Worm (Caenorhabditis elegans) whole organism, L4 larva: ENCODE measurements around the gene F14D2.8.

Experiments used
- F10B5.3 ChIP-seq: sonication (generic microtip); optimal IDR thresholded peaks from 2 replicates; lab custom pipeline; 2016; ENCODE audit warnings: mild to moderate bottlenecking, missing genetic modification characterization, missing compliant biosample characterization
- F44E2.7 ChIP-seq: fragments of 200-800 bp; sonication (Bioruptor generic); IDR thresholded peaks from 2 replicates; pipeline ENCODE4 v2.1.2; 2022; ENCODE audit warnings: missing genetic modification characterization, missing compliant biosample characterization
- R02D3.7 ChIP-seq: fragments of 150-350 bp; sonication (generic microtip); optimal IDR thresholded peaks from 3 replicates; lab custom pipeline; 2014; ENCODE audit warnings: missing biosample characterization, missing genetic modification characterization
- T20F7.1 ChIP-seq: fragments of 200-800 bp; sonication (Bioruptor generic); optimal IDR thresholded peaks from 2 replicates; lab custom pipeline; 2018; ENCODE audit warnings: mild to moderate bottlenecking, missing genetic modification characterization, missing compliant biosample characterization
- T26A8.4 ChIP-seq: fragments of 200-800 bp; sonication (Bioruptor generic); IDR thresholded peaks from 2 replicates; pipeline ENCODE4 v1.3.6; 2022; ENCODE audit warnings: missing genetic modification characterization, missing compliant biosample characterization
- Y105C5A.15 ChIP-seq: fragments of 200-800 bp; sonication (Bioruptor generic); IDR thresholded peaks from 2 replicates; pipeline ENCODE4 v1.3.6; 2022; ENCODE audit warnings: missing genetic modification characterization, missing compliant biosample characterization
- Y5F2A.4 ChIP-seq: fragments of 200-800 bp; sonication (Bioruptor generic); optimal IDR thresholded peaks from 2 replicates; lab custom pipeline; 2018; ENCODE audit warnings: mild to moderate bottlenecking, missing genetic modification characterization, missing compliant biosample characterization
- ZK546.5 ChIP-seq, 2 experiments: sonication (generic microtip); optimal IDR thresholded peaks; 2 replicates each; lab custom pipeline; 2017; ENCODE audit warnings: missing biosample characterization in 2 of 2, missing genetic modification characterization in 2 of 2
- arid-1 ChIP-seq: fragments of 200-800 bp; sonication (Bioruptor generic); conservative IDR thresholded peaks from 2 replicates; pipeline ENCODE4 v1.3.6; 2022; ENCODE audit warnings: missing genetic modification reagents, missing genetic modification characterization, missing compliant biosample characterization
- attf-4 ChIP-seq: sonication (generic microtip); optimal IDR thresholded peaks from 3 replicates; lab custom pipeline; 2017; ENCODE audit warnings: missing biosample characterization, missing genetic modification characterization
- ceh-28 ChIP-seq: fragments of 150-350 bp; optimal IDR thresholded peaks from 2 replicates; lab custom pipeline; 2014; ENCODE audit warnings: missing biosample characterization, missing genetic modification reagents, missing genetic modification characterization
- ceh-62 ChIP-seq: sonication (generic microtip); optimal IDR thresholded peaks from 2 replicates; lab custom pipeline; 2017; ENCODE audit warnings: missing biosample characterization, missing genetic modification characterization
- ces-1 ChIP-seq: fragments of 150-350 bp; sonication (generic microtip); optimal IDR thresholded peaks from 4 replicates; lab custom pipeline; 2014; ENCODE audit warnings: missing biosample characterization, missing genetic modification reagents, missing genetic modification characterization
- daf-12 ChIP-seq: fragments of 150-350 bp; optimal IDR thresholded peaks from 2 replicates; lab custom pipeline; 2014; ENCODE audit warnings: missing biosample characterization, missing genetic modification reagents, missing genetic modification characterization
- daf-19 ChIP-seq: fragments of 200-800 bp; sonication (Bioruptor generic); conservative IDR thresholded peaks from 2 replicates; pipeline ENCODE4 v1.3.6; 2022; ENCODE audit warnings: missing genetic modification characterization, missing compliant biosample characterization
- daf-8 ChIP-seq: fragments of 200-800 bp; sonication (Bioruptor generic); IDR thresholded peaks from 2 replicates; pipeline ENCODE4 v1.3.6; 2022; ENCODE audit warnings: missing genetic modification characterization, missing compliant biosample characterization
- dmd-8 ChIP-seq: fragments of 200-800 bp; sonication (Bioruptor generic); IDR thresholded peaks from 2 replicates; pipeline ENCODE4 v1.3.6; 2022; ENCODE audit warnings: missing genetic modification characterization, missing compliant biosample characterization
- dpl-1 ChIP-seq: fragments of 150-350 bp; optimal IDR thresholded peaks from 2 replicates; lab custom pipeline; 2014; ENCODE audit warnings: missing biosample characterization, missing genetic modification reagents, missing genetic modification characterization
- dve-1 ChIP-seq: sonication (generic microtip); optimal IDR thresholded peaks from 2 replicates; lab custom pipeline; 2017; ENCODE audit warnings: antibody characterized with exemption, mild to moderate bottlenecking, missing genetic modification characterization, missing compliant biosample characterization; ENCODE audit not compliant: insufficient read depth
- gei-8 ChIP-seq: fragments of 200-800 bp; sonication (Bioruptor generic); optimal IDR thresholded peaks from 2 replicates; lab custom pipeline; 2018; ENCODE audit warnings: mild to moderate bottlenecking, missing genetic modification characterization, missing compliant biosample characterization
- hif-1 ChIP-seq, 2 experiments: sonication (generic microtip); optimal IDR thresholded peaks; 2 replicates each; lab custom pipeline; 2016 to 2017; ENCODE audit warnings: missing compliant biosample characterization in 2 of 2, missing genetic modification characterization in 2 of 2, missing genetic modification reagents in 2 of 2, missing genotype in 2 of 2, mild to moderate bottlenecking in 1 of 2
- jun-1 ChIP-seq: fragments of 150-350 bp; optimal IDR thresholded peaks from 2 replicates; lab custom pipeline; 2014; ENCODE audit warnings: missing biosample characterization, missing genetic modification reagents, missing genetic modification characterization
- lin-1 ChIP-seq: fragments of 200-800 bp; sonication (Bioruptor generic); IDR thresholded peaks from 2 replicates; pipeline ENCODE4 v1.3.6; 2022; ENCODE audit warnings: missing genetic modification reagents, missing genetic modification characterization, missing compliant biosample characterization
- lin-13 ChIP-seq: fragments of 150-350 bp; optimal IDR thresholded peaks from 2 replicates; lab custom pipeline; 2014; ENCODE audit warnings: missing biosample characterization, missing genetic modification reagents, missing genetic modification characterization
- lin-38 ChIP-seq: fragments of 200-800 bp; sonication (Bioruptor generic); IDR thresholded peaks from 2 replicates; pipeline ENCODE4 v1.3.6; 2022; ENCODE audit warnings: missing genetic modification reagents, missing genetic modification characterization, missing compliant biosample characterization
- lin-39 ChIP-seq: fragments of 150-350 bp; optimal IDR thresholded peaks from 2 replicates; lab custom pipeline; 2014; ENCODE audit warnings: missing biosample characterization, missing genetic modification reagents, missing genetic modification characterization
- mep-1 ChIP-seq: fragments of 150-350 bp; sonication (generic microtip); optimal IDR thresholded peaks from 3 replicates; lab custom pipeline; 2014; ENCODE audit warnings: missing biosample characterization, missing genetic modification characterization
- mes-2 ChIP-seq: sonication (generic microtip); optimal IDR thresholded peaks from 2 replicates; lab custom pipeline; 2016; ENCODE audit warnings: missing genotype, mild to moderate bottlenecking, missing genetic modification characterization, missing compliant biosample characterization; ENCODE audit not compliant: poor library complexity, severe bottlenecking
- mxl-2 ChIP-seq: fragments of 200-800 bp; sonication (Bioruptor generic); conservative IDR thresholded peaks from 2 replicates; pipeline ENCODE4 v1.3.6; 2022; ENCODE audit warnings: missing genetic modification reagents, missing genetic modification characterization, missing compliant biosample characterization
- nhr-111 ChIP-seq: fragments of 200-800 bp; sonication (Bioruptor generic); optimal IDR thresholded peaks from 2 replicates; lab custom pipeline; 2018; ENCODE audit warnings: mild to moderate bottlenecking, missing genetic modification characterization, missing compliant biosample characterization
- nhr-28 ChIP-seq: fragments of 150-350 bp; optimal IDR thresholded peaks from 2 replicates; lab custom pipeline; 2014; ENCODE audit warnings: missing biosample characterization, missing genetic modification characterization
- nhr-42 ChIP-seq: fragments of 200-800 bp; sonication (Bioruptor generic); IDR thresholded peaks from 2 replicates; pipeline ENCODE4 v1.3.6; 2022; ENCODE audit warnings: missing genetic modification characterization, missing compliant biosample characterization
- pha-4 ChIP-seq, 2 experiments: fragments of 150-350 bp in 1 of 2; fragments of 200-800 bp in 1 of 2; sonication (Bioruptor generic) in 1 of 2; IDR thresholded peaks in 1 of 2; optimal IDR thresholded peaks in 1 of 2; 2 replicates each; pipeline versions ENCODE4 v1.3.6 to Lab custom; 2014 to 2022; ENCODE audit warnings: missing genetic modification characterization in 2 of 2, missing genetic modification reagents in 2 of 2, missing biosample characterization in 1 of 2, missing compliant biosample characterization in 1 of 2
- rbr-2 ChIP-seq: sonication (generic microtip); optimal IDR thresholded peaks from 2 replicates; lab custom pipeline; 2016; ENCODE audit warnings: missing genotype, missing genetic modification characterization, missing compliant biosample characterization
- sdz-12 ChIP-seq: fragments of 200-800 bp; sonication (Bioruptor generic); optimal IDR thresholded peaks from 2 replicates; lab custom pipeline; 2018; ENCODE audit warnings: mild to moderate bottlenecking, missing genetic modification characterization, missing compliant biosample characterization
- unc-62 ChIP-seq, 3 experiments: fragments of 150-350 bp in 1 of 3; sonication (generic microtip); optimal IDR thresholded peaks in 2 of 3; peaks in 1 of 3; 1 replicate in 1 of 3; 2 replicates in 2 of 3; lab custom pipeline; 2014 to 2017; ENCODE audit warnings: missing biosample characterization in 3 of 3, missing genetic modification characterization in 3 of 3, missing genetic modification reagents in 3 of 3, missing genotype in 1 of 3
- zip-11 ChIP-seq: fragments of 200-800 bp; sonication (Bioruptor generic); IDR thresholded peaks from 2 replicates; pipeline ENCODE4 v1.3.6; 2022; ENCODE audit warnings: missing genetic modification characterization, missing compliant biosample characterization

Gene F14D2.8

ce11 chrII:3381510-3381909 is 31.8 kb upstream of the F14D2.8 start, which contains the start of gene T06D4.1:
Gene T06D4.1, plus strand, starts transcription at chrII:3381830.
- TF ChIP-seq nhr-28 (tag; lab: Kevin White, UChicago) (no peak), nhr-111 (no peak), mxl-2 (GFP tag; lab: Robert Waterston, UW) (no peak), ceh-28 (tag; lab: Kevin White, UChicago) (no peak), lin-1 (no peak), daf-8 (GFP tag; lab: Robert Waterston, UW) (no peak), dpl-1 (GFP tag; lab: Kevin White, UChicago) (no peak), hif-1 (tag; optimal IDR thresholded peaks at IDR 0.05; lab: Kevin White, UChicago) (no peak), lin-38 (GFP tag; lab: Robert Waterston, UW) (no peak), daf-12 (tag; lab: Kevin White, UChicago) (no peak), Y105C5A.15 (GFP tag; lab: Robert Waterston, UW) (no peak), dve-1 (tag; lab: Kevin White, UChicago) (no peak)

- TF ChIP-seq sdz-12 (GFP tag; lab: Kevin White, UChicago) (no peak), lin-13 (no peak), pha-4 (GFP tag; IDR thresholded peaks at IDR 0.05; lab: Robert Waterston, UW) (no peak), pha-4 (tag; optimal IDR thresholded peaks at IDR 0.05; lab: Kevin White, UChicago) (no peak), nhr-42 (GFP tag; lab: Robert Waterston, UW) (no peak), mes-2 (tag; lab: Kevin White, UChicago) (no peak), jun-1 (no peak), T20F7.1 (GFP tag; lab: Kevin White, UChicago) (no peak), ces-1 (no peak), lin-39 (no peak), R02D3.7 (tag; lab: Kevin White, UChicago) (no peak), ZK546.5 (tag; optimal IDR thresholded peaks at IDR 0.05; lab: Kevin White, UChicago) (no peak), nhr-111 (no peak), mep-1 (tag; lab: Kevin White, UChicago) (no peak), attf-4 (tag; lab: Kevin White, UChicago) (no peak), zip-11 (GFP tag; lab: Robert Waterston, UW) (no peak), dmd-8 (GFP tag; lab: Robert Waterston, UW) (no peak), Y5F2A.4 (GFP tag; lab: Kevin White, UChicago) (no peak)
These were observed 28.6 kb upstream of the F14D2.8 start, which contains the start of gene Y49F6C.2 for ce11 chrII:3378275-3378674. Gene Y49F6C.2, plus strand, starts transcription at chrII:3378575.

ce11 chrII:3376789-3377188 is 27.1 kb upstream of the F14D2.8 start, which contains the start of gene bath-9:
Gene bath-9, plus strand, starts transcription at chrII:3377089.
- TF ChIP-seq mep-1 (tag; lab: Kevin White, UChicago), result no peak
- TF ChIP-seq rbr-2 (tag; lab: Kevin White, UChicago), result no peak
- no peak for TF ChIP-seq daf-8 (GFP tag; lab: Robert Waterston, UW)
- no peak for TF ChIP-seq gei-8 (GFP tag; lab: Kevin White, UChicago)
- TF ChIP-seq F10B5.3, result no peak
- TF ChIP-seq T26A8.4 (GFP tag; lab: Robert Waterston, UW), result no peak
- no peak for TF ChIP-seq unc-62 (GFP tag; optimal IDR thresholded peaks at IDR 0.05 in 1 of 2; lab: Kevin White, UChicago)
- TF ChIP-seq unc-62 (tag; optimal IDR thresholded peaks at IDR 0.05; lab: Kevin White, UChicago), result no peak
- no peak for TF ChIP-seq F44E2.7 (GFP tag; lab: Robert Waterston, UW)
- TF ChIP-seq ceh-62, result no peak
- TF ChIP-seq arid-1, result no peak
- no peak for TF ChIP-seq daf-19 (GFP tag; lab: Robert Waterston, UW)
- TF ChIP-seq Y5F2A.4 (GFP tag; lab: Kevin White, UChicago), result no peak
